Fruit fly (Drosophila melanogaster): ENCODE measurements around the gene CG13841.

The CG13841 gene

dm6 chr3R:22767599-22767998 lies at the start of gene CG13841:
Gene CG13841 (minus strand): TSS chr3R:22767699.
- TF ChIP-seq rn (GFP tag; IDR thresholded peaks at IDR 0.05), result no peak
- no peak for TF ChIP-seq CG17806 (tag; optimal IDR thresholded peaks at IDR 0.05)
- no peak for TF ChIP-seq CG8301 (tag; optimal IDR thresholded peaks at IDR 0.05)

dm6 chr3R:22816437-22817173 lies 49.1 kb upstream of the CG13841 start:
- TF ChIP-seq gl (tag; optimal IDR thresholded peaks at IDR 0.05) (no peak), CG4496 (GFP tag; IDR thresholded peaks at IDR 0.05) (peak; percentile 77; the same call in 2 of the 3 replicates), Ets98B (GFP tag; IDR thresholded peaks at IDR 0.05) (peak; percentile 56), CG14655 (GFP tag; optimal IDR thresholded peaks at IDR 0.05) (peak; percentile 49), CG34367 (tag; optimal IDR thresholded peaks at IDR 0.05) (peak; percentile 6), CG8159 (tag; optimal IDR thresholded peaks at IDR 0.05) (peak; percentile 56), fd96Ca (GFP tag; IDR thresholded peaks at IDR 0.05) (peak; percentile 62; the same call in 2 of the 3 replicates), CG17806 (tag; optimal IDR thresholded peaks at IDR 0.05) (no peak), CG15710 (tag; optimal IDR thresholded peaks at IDR 0.05) (peak; percentile 53), CG9948 (tag; optimal IDR thresholded peaks at IDR 0.05) (no peak), rn (GFP tag; IDR thresholded peaks at IDR 0.05) (0 out of 2 replicates have a peak, but pooled peaks have one; percentile 7), Snoo (tag; optimal IDR thresholded peaks at IDR 0.05) (no peak), CG12605 (GFP tag; IDR thresholded peaks at IDR 0.05) (0 out of 2 replicates have a peak, but pooled peaks have one; percentile 33), CG10348 (GFP tag; IDR thresholded peaks at IDR 0.05) (no peak), D1 (tag; optimal IDR thresholded peaks at IDR 0.05) (no peak), CG13204 (GFP tag; optimal IDR thresholded peaks at IDR 0.05) (no peak), CG32121 (GFP tag; IDR thresholded peaks at IDR 0.05) (no peak), Pif1B (GFP tag; optimal IDR thresholded peaks at IDR 0.05) (peak; percentile 18), CG8301 (tag; optimal IDR thresholded peaks at IDR 0.05) (peak; percentile 24), EcR (GFP tag; optimal IDR thresholded peaks at IDR 0.05) (no peak), Pif1A (GFP tag; optimal IDR thresholded peaks at IDR 0.05) (peak; percentile 20)

dm6 chr3R:22816078-22816436 lies 48.6 kb upstream of the CG13841 start, which contains the start of gene CG13840:
Gene CG13840 (minus strand): TSS chr3R:22816178.
- no peak for TF ChIP-seq CG32121 (GFP tag; IDR thresholded peaks at IDR 0.05)
- TF ChIP-seq CG13204 (GFP tag; optimal IDR thresholded peaks at IDR 0.05), result no peak
- TF ChIP-seq CG12605 (GFP tag; IDR thresholded peaks at IDR 0.05), result no peak
- no peak for TF ChIP-seq CG17806 (tag; optimal IDR thresholded peaks at IDR 0.05)
- no peak for TF ChIP-seq EcR (GFP tag; optimal IDR thresholded peaks at IDR 0.05)
- TF ChIP-seq CG8301 (tag; optimal IDR thresholded peaks at IDR 0.05), result no peak
- no peak for TF ChIP-seq Pif1A (GFP tag; optimal IDR thresholded peaks at IDR 0.05)
- no peak for TF ChIP-seq CG8159 (tag; optimal IDR thresholded peaks at IDR 0.05)

dm6 chr3R:22810277-22810676 lies 42.8 kb upstream of the CG13841 start:
- no peak for TF ChIP-seq Pif1A (GFP tag; optimal IDR thresholded peaks at IDR 0.05)
- TF ChIP-seq CG32121 (GFP tag; IDR thresholded peaks at IDR 0.05), result no peak
- no peak for TF ChIP-seq CG12605 (GFP tag; IDR thresholded peaks at IDR 0.05)
- no peak for TF ChIP-seq D1 (tag; optimal IDR thresholded peaks at IDR 0.05)
- no peak for TF ChIP-seq EcR (GFP tag; optimal IDR thresholded peaks at IDR 0.05)
- TF ChIP-seq CG15710 (tag; optimal IDR thresholded peaks at IDR 0.05), result no peak
- no peak for TF ChIP-seq CG10348 (GFP tag; IDR thresholded peaks at IDR 0.05)
- TF ChIP-seq Ets98B (GFP tag; IDR thresholded peaks at IDR 0.05), result no peak
- TF ChIP-seq CG14655 (GFP tag; optimal IDR thresholded peaks at IDR 0.05), result no peak
- TF ChIP-seq fd96Ca (GFP tag; IDR thresholded peaks at IDR 0.05), result no peak
- no peak for TF ChIP-seq CG17806 (tag; optimal IDR thresholded peaks at IDR 0.05)
- TF ChIP-seq gl (tag; optimal IDR thresholded peaks at IDR 0.05), result no peak
- TF ChIP-seq Snoo (tag; optimal IDR thresholded peaks at IDR 0.05), result no peak
- TF ChIP-seq rn (GFP tag; IDR thresholded peaks at IDR 0.05), result no peak
- TF ChIP-seq CG13204 (GFP tag; optimal IDR thresholded peaks at IDR 0.05), result no peak
- TF ChIP-seq CG34367 (tag; optimal IDR thresholded peaks at IDR 0.05), result no peak
- TF ChIP-seq CG8301 (tag; optimal IDR thresholded peaks at IDR 0.05), result no peak
- no peak for TF ChIP-seq CG9948 (tag; optimal IDR thresholded peaks at IDR 0.05)
- no peak for TF ChIP-seq CG4496 (GFP tag; IDR thresholded peaks at IDR 0.05)

dm6 chr3R:22807132-22807531 lies 39.6 kb upstream of the CG13841 start:
- TF ChIP-seq Ets98B (GFP tag; IDR thresholded peaks at IDR 0.05) (no peak), CG15710 (tag; optimal IDR thresholded peaks at IDR 0.05) (no peak), EcR (GFP tag; optimal IDR thresholded peaks at IDR 0.05) (no peak), CG8159 (tag; optimal IDR thresholded peaks at IDR 0.05) (peak; percentile 16)

dm6 chr3R:22803655-22804341 lies 36.3 kb upstream of the CG13841 start, which contains the start of gene CG7031:
Gene CG7031 (plus strand): TSS chr3R:22804291.
- TF ChIP-seq rn (GFP tag; IDR thresholded peaks at IDR 0.05) (no peak), CG32121 (GFP tag; IDR thresholded peaks at IDR 0.05) (peak; percentile 33; the same call in 1 of the 2 replicates), CG8159 (tag; optimal IDR thresholded peaks at IDR 0.05) (no peak), CG4496 (GFP tag; IDR thresholded peaks at IDR 0.05) (peak; percentile 65), Ets98B (GFP tag; IDR thresholded peaks at IDR 0.05) (no peak; the same call in 1 of the 2 replicates), EcR (GFP tag; optimal IDR thresholded peaks at IDR 0.05) (no peak), CG8301 (tag; optimal IDR thresholded peaks at IDR 0.05) (no peak), CG12605 (GFP tag; IDR thresholded peaks at IDR 0.05) (no peak)
